Worm (Caenorhabditis elegans) whole organism, L2 larva: ENCODE data around the gene ZK1240.11.

Experiments
- F13H6.1 ChIP-seq: sonication (generic microtip); optimal IDR thresholded peaks from 2 replicates; lab custom pipeline; 2016; ENCODE audit warnings: missing genetic modification characterization, missing compliant biosample characterization
- ama-1 ChIP-seq: fragments of 150-350 bp; optimal IDR thresholded peaks from 2 replicates; lab custom pipeline; 2018; ENCODE audit warnings: inconsistent platforms
- egl-27 ChIP-seq: sonication (generic microtip); optimal IDR thresholded peaks from 3 replicates; lab custom pipeline; 2017; ENCODE audit warnings: missing biosample characterization, missing genetic modification reagents, missing genetic modification characterization
- elt-3 ChIP-seq: sonication (generic microtip); optimal IDR thresholded peaks from 2 replicates; lab custom pipeline; 2017; ENCODE audit warnings: missing biosample characterization, missing genetic modification characterization
- lsy-2 ChIP-seq, 2 experiments: fragments of 150-350 bp in 1 of 2; sonication (generic microtip) in 1 of 2; optimal IDR thresholded peaks; 2 replicates each; lab custom pipeline; 2014 to 2017; ENCODE audit warnings: missing biosample characterization in 2 of 2, missing genetic modification characterization in 2 of 2
- nhr-237 ChIP-seq: fragments of 150-350 bp; optimal IDR thresholded peaks from 2 replicates; lab custom pipeline; 2014; ENCODE audit warnings: missing biosample characterization, missing genetic modification characterization
- nhr-77 ChIP-seq: fragments of 150-350 bp; optimal IDR thresholded peaks from 2 replicates; lab custom pipeline; 2014; ENCODE audit warnings: missing biosample characterization, missing genetic modification characterization
- skn-1 ChIP-seq: sonication (generic microtip); optimal IDR thresholded peaks from 2 replicates; lab custom pipeline; 2017; ENCODE audit warnings: missing biosample characterization, missing genetic modification characterization
- ztf-11 ChIP-seq: sonication (generic microtip); optimal IDR thresholded peaks from 2 replicates; lab custom pipeline; 2017; ENCODE audit warnings: missing biosample characterization, missing genetic modification characterization
- ztf-4 ChIP-seq: fragments of 150-350 bp; optimal IDR thresholded peaks from 2 replicates; lab custom pipeline; 2014; ENCODE audit warnings: missing biosample characterization, missing genetic modification characterization

DNA sequence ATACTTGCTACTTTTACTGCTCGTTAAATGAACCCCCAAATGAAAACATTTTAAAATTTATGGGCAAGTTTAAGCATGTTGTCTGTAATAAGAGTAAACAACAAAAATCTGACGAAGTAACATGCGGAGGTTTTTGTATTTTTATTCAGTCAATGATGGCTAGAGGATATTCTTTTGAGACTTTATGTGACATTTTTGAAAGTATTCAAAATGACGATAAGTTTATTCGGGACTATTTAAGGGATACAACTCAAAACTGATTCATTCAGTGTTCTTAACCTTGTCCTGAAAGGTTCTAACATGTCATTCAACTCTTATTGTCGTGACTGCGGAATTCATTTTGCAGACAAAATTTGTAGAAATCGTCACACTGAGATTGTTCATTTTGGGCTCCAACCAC is 45.2 kb upstream of the ZK1240.11 start, which contains the start of gene K09F6.11:
- TF ChIP-seq lsy-2 (tag; optimal IDR thresholded peaks at IDR 0.05; lab: Kevin White, UChicago) (no peak), ztf-4 (tag; lab: Kevin White, UChicago) (no peak), nhr-77 (tag; lab: Kevin White, UChicago) (no peak), skn-1 (tag; lab: Kevin White, UChicago) (no peak), ama-1 (no peak), elt-3 (no peak), egl-27 (tag; lab: Kevin White, UChicago) (no peak), F13H6.1 (tag; lab: Kevin White, UChicago) (no peak), nhr-237 (tag; lab: Kevin White, UChicago) (no peak), ztf-11 (tag; lab: Kevin White, UChicago) (no peak)
